Fruit fly (Drosophila melanogaster) whole organism, embryonic: ENCODE data around the gene Vdup1.

Experiments
- CG10431 ChIP-seq: fragments of 200-800 bp; sonication (Bioruptor generic); optimal IDR thresholded peaks from 3 replicates; lab custom pipeline; 2018; ENCODE audit warnings: missing biosample characterization, mild to moderate bottlenecking, missing genetic modification characterization
- CG12769 ChIP-seq: fragments of 200-800 bp; sonication (Bioruptor generic); optimal IDR thresholded peaks from 2 replicates; lab custom pipeline; 2019; ENCODE audit warnings: missing biosample characterization, mild to moderate bottlenecking, missing genetic modification characterization, moderate library complexity
- CG17802 ChIP-seq: fragments of 200-800 bp; sonication (Bioruptor generic); optimal IDR thresholded peaks from 2 replicates; lab custom pipeline; 2018; ENCODE audit warnings: missing biosample characterization, mild to moderate bottlenecking, missing genetic modification characterization, moderate library complexity
- PHDP ChIP-seq: fragments of 200-800 bp; sonication (Bioruptor generic); optimal IDR thresholded peaks from 3 replicates; lab custom pipeline; 2018; ENCODE audit warnings: missing biosample characterization, mild to moderate bottlenecking, missing genetic modification characterization, moderate library complexity
- Spps ChIP-seq: fragments of 200-800 bp; sonication (Bioruptor generic); optimal IDR thresholded peaks from 2 replicates; lab custom pipeline; 2018; ENCODE audit warnings: missing biosample characterization, mild to moderate bottlenecking, missing genetic modification characterization
- chn ChIP-seq: fragments of 200-800 bp; sonication (Bioruptor generic); optimal IDR thresholded peaks from 2 replicates; lab custom pipeline; 2016; ENCODE audit warnings: missing biosample characterization, missing genetic modification characterization
- dmrt11E ChIP-seq: fragments of 200-800 bp; sonication (Bioruptor generic); optimal IDR thresholded peaks from 3 replicates; lab custom pipeline; 2018; ENCODE audit warnings: missing biosample characterization, mild to moderate bottlenecking, missing genetic modification characterization, moderate library complexity
- shn ChIP-seq: fragments of 200-800 bp; sonication (Bioruptor generic); optimal IDR thresholded peaks from 3 replicates; lab custom pipeline; 2016; ENCODE audit warnings: missing biosample characterization, missing genetic modification characterization
- tll ChIP-seq, 2 experiments: fragments of 200-800 bp in 1 of 2; fragments of >200 bp in 1 of 2; sonication (Bioruptor generic) in 1 of 2; optimal IDR thresholded peaks; 2 replicates each; lab custom pipeline; 2017 to 2019; ENCODE audit warnings: missing biosample characterization in 2 of 2, missing genetic modification characterization in 2 of 2, mild to moderate bottlenecking in 1 of 2, moderate library complexity in 1 of 2

DNA sequence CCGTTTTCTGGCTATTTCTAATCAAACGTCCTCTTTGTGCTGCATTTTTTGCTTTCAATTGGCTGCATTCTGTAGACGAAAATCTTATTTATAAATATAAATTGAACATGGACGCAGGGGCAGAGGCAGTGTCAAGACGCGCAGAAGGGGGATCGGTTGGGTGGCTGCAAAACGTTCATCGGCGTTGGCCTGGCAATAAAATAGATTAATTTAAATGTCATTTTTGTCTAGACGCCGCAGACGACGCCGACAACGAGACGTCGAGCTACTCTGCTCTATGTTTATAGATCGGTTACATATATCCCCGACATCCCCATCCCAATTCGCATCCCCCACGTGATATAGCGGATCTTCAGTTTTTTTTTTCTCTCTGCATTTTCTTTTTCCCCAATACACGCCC is 45.4 kb downstream of the Vdup1 start:
- TF ChIP-seq Spps (tag; lab: Kevin White, UChicago) (no peak), tll (GFP tag; optimal IDR thresholded peaks at IDR 0.05; lab: Kevin White, UChicago) (no peak), shn (no peak), dmrt11E (tag; lab: Kevin White, UChicago) (no peak), PHDP (tag; lab: Kevin White, UChicago) (no peak), CG17802 (no peak), CG12769 (tag; lab: Kevin White, UChicago) (peak; percentile 61), chn (GFP tag; lab: Kevin White, UChicago) (no peak), CG10431 (GFP tag; lab: Kevin White, UChicago) (no peak)
